Worm (Caenorhabditis elegans) whole organism, mixed stage, embryonic: ENCODE measurements around the gene coq-6.

Experiments
- drap-1 ChIP-seq: fragments of 200-800 bp; sonication (Bioruptor generic); optimal IDR thresholded peaks from 3 replicates; lab custom pipeline; 2018; ENCODE audit warnings: mild to moderate bottlenecking, missing genetic modification characterization, missing compliant biosample characterization
- lin-13 ChIP-seq: fragments of 150-350 bp; optimal IDR thresholded peaks from 2 replicates; lab custom pipeline; 2014; ENCODE audit warnings: missing biosample characterization, missing genetic modification characterization
- unc-39 ChIP-seq: fragments of 150-350 bp; optimal IDR thresholded peaks from 2 replicates; lab custom pipeline; 2014; ENCODE audit warnings: missing biosample characterization, missing genetic modification characterization
- unc-62 ChIP-seq: fragments of 150-350 bp; optimal IDR thresholded peaks from 2 replicates; lab custom pipeline; 2014; ENCODE audit warnings: missing biosample characterization, missing genetic modification reagents, missing genetic modification characterization

DNA sequence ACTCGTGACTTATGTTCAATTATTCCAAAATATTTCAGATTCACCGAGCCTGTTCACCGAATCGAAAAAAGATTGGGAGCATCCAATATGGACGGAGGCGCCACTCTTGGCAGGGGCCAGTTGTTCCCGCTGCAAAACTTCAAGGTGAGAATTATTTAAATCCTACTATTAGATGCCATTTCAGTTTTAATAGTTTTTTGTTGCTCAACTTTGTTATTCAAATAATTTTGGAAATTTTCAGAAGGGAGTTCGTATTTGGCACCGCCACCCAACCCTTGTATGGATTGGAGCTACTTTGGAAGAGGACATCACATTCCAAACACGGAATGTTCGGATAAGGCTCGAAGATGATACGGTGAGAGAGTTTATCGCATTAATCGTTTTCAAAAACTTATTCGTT is 49.6 kb downstream of the coq-6 start, which contains the start of gene hum-2:
- TF ChIP-seq drap-1 (no peak), unc-39 (tag; lab: Kevin White, UChicago) (no peak), lin-13 (tag; lab: Kevin White, UChicago) (no peak), unc-62 (GFP tag; lab: Kevin White, UChicago) (no peak)
